Fruit fly (Drosophila melanogaster): ENCODE results near the gene CG3868.

- TF ChIP-seq CG13204 (GFP tag; optimal IDR thresholded peaks at IDR 0.05) = no peak
- TF ChIP-seq gl (tag; optimal IDR thresholded peaks at IDR 0.05) = no peak
- no peak for TF ChIP-seq CG14655 (GFP tag; optimal IDR thresholded peaks at IDR 0.05)
- TF ChIP-seq EcR (GFP tag; optimal IDR thresholded peaks at IDR 0.05) = no peak
- no peak for TF ChIP-seq Snoo (tag; optimal IDR thresholded peaks at IDR 0.05)
- TF ChIP-seq CG17806 (tag; optimal IDR thresholded peaks at IDR 0.05) = no peak
- TF ChIP-seq CG9948 (tag; optimal IDR thresholded peaks at IDR 0.05) = no peak
- no peak for TF ChIP-seq Ets98B (GFP tag; IDR thresholded peaks at IDR 0.05)
- no peak for TF ChIP-seq CG32121 (GFP tag; IDR thresholded peaks at IDR 0.05)
- TF ChIP-seq CG34367 (tag; optimal IDR thresholded peaks at IDR 0.05) = no peak
- TF ChIP-seq CG8159 (tag; optimal IDR thresholded peaks at IDR 0.05) = no peak
Measured at dm6 chr3L:14365440-14365839, 37.1 kb downstream of the CG3868 start.
